Fruit fly (Drosophila melanogaster): Measurements from ENCODE around the gene Galt.

- TF ChIP-seq CG8478 (optimal IDR thresholded peaks at IDR 0.05) = no peak
- TF ChIP-seq CTCF (optimal IDR thresholded peaks at IDR 0.05) = no peak
Measured at dm6 chr2L:6632307-6632706, 35.5 kb downstream of the Galt start, which contains the start of gene Oatp26F.

All from S2 (cell line).